Worm (Caenorhabditis elegans) whole organism, L1 larva: Measurements from ENCODE around the gene gst-9.

Experiments used
- Y116A8C.19 ChIP-seq: sonication (generic microtip); optimal IDR thresholded peaks from 2 replicates; lab custom pipeline; 2016; ENCODE audit warnings: missing compliant biosample characterization, missing genetic modification characterization, borderline replicate concordance
- alr-1 ChIP-seq: fragments of 200-800 bp; sonication (Bioruptor generic); optimal IDR thresholded peaks from 2 replicates; lab custom pipeline; 2018; ENCODE audit warnings: borderline replicate concordance, mild to moderate bottlenecking, missing genetic modification characterization, missing compliant biosample characterization
- ama-1 ChIP-seq: fragments of 150-350 bp; optimal IDR thresholded peaks from 2 replicates; lab custom pipeline; 2014
- blmp-1 ChIP-seq: fragments of 150-350 bp; optimal IDR thresholded peaks from 2 replicates; lab custom pipeline; 2014; ENCODE audit warnings: missing biosample characterization, missing genetic modification characterization
- dpl-1 ChIP-seq, 3 experiments: fragments of 150-350 bp in 2 of 3; sonication (generic microtip) in 1 of 3; optimal IDR thresholded peaks; 2 replicates each; lab custom pipeline; 2014 to 2017; ENCODE audit warnings: missing biosample characterization in 3 of 3, missing genetic modification characterization in 3 of 3, missing genetic modification reagents in 3 of 3
- dsc-1 ChIP-seq: sonication (generic microtip); optimal IDR thresholded peaks from 2 replicates; lab custom pipeline; 2016; ENCODE audit warnings: mild to moderate bottlenecking, missing genetic modification characterization, missing compliant biosample characterization
- efl-1 ChIP-seq, 4 experiments: fragments of 150-350 bp; optimal IDR thresholded peaks in 3 of 4; peaks in 1 of 4; 1 replicate in 1 of 4; 2 replicates in 3 of 4; lab custom pipeline; 2014; ENCODE audit warnings: missing biosample characterization in 2 of 4, missing genetic modification characterization in 2 of 4, missing genetic modification reagents in 2 of 4
- egl-13 ChIP-seq: sonication (generic microtip); optimal IDR thresholded peaks from 2 replicates; lab custom pipeline; 2016; ENCODE audit warnings: missing genotype, missing genetic modification reagents, missing genetic modification characterization, missing compliant biosample characterization
- elt-3 ChIP-seq, 6 experiments: fragments of 150-350 bp in 1 of 6; sonication (generic microtip); optimal IDR thresholded peaks; 2 replicates each; lab custom pipeline; 2017 to 2018; ENCODE audit warnings: missing biosample characterization in 6 of 6, missing genetic modification characterization in 6 of 6, inconsistent platforms in 1 of 6
- fkh-10 ChIP-seq: sonication (generic microtip); optimal IDR thresholded peaks from 2 replicates; lab custom pipeline; 2017; ENCODE audit warnings: missing biosample characterization, missing genetic modification reagents, missing genetic modification characterization
- fkh-4 ChIP-seq: sonication (generic microtip); optimal IDR thresholded peaks from 2 replicates; lab custom pipeline; 2016; ENCODE audit warnings: missing compliant biosample characterization, missing genetic modification characterization, borderline replicate concordance
- fkh-8 ChIP-seq: sonication (generic microtip); optimal IDR thresholded peaks from 2 replicates; lab custom pipeline; 2016; ENCODE audit warnings: mild to moderate bottlenecking, missing genetic modification characterization, missing compliant biosample characterization
- fos-1 ChIP-seq: fragments of 150-350 bp; optimal IDR thresholded peaks from 2 replicates; lab custom pipeline; 2014; ENCODE audit warnings: missing biosample characterization, missing genetic modification characterization
- grh-1 ChIP-seq: fragments of 200-800 bp; sonication (Bioruptor generic); IDR thresholded peaks from 2 replicates; pipeline ENCODE4 v1.3.6; 2022; ENCODE audit warnings: missing genetic modification reagents, missing genetic modification characterization, missing compliant biosample characterization
- lin-13 ChIP-seq: fragments of 150-350 bp; optimal IDR thresholded peaks from 2 replicates; lab custom pipeline; 2014; ENCODE audit warnings: missing biosample characterization, missing genetic modification reagents, missing genetic modification characterization
- lin-14 ChIP-seq: fragments of 200-800 bp; sonication (Bioruptor generic); optimal IDR thresholded peaks from 2 replicates; lab custom pipeline; 2018; ENCODE audit warnings: mild to moderate bottlenecking, missing genetic modification characterization, moderate library complexity, missing compliant biosample characterization
- lsy-2 ChIP-seq, 2 experiments: fragments of 150-350 bp; optimal IDR thresholded peaks; 2 replicates each; lab custom pipeline; 2014; ENCODE audit warnings: missing biosample characterization in 2 of 2, missing genetic modification characterization in 2 of 2
- mab-9 ChIP-seq: fragments of 200-800 bp; sonication (Bioruptor generic); IDR thresholded peaks from 2 replicates; pipeline ENCODE4 v1.3.6; 2022; ENCODE audit warnings: missing genetic modification reagents, missing genetic modification characterization, missing compliant biosample characterization
- mep-1 ChIP-seq: fragments of 150-350 bp; optimal IDR thresholded peaks from 2 replicates; lab custom pipeline; 2014; ENCODE audit warnings: missing biosample characterization, missing genetic modification characterization
- nhr-47 ChIP-seq: sonication (generic microtip); optimal IDR thresholded peaks from 2 replicates; lab custom pipeline; 2016; ENCODE audit warnings: mild to moderate bottlenecking, missing genetic modification characterization, moderate library complexity, missing compliant biosample characterization
- nhr-71 ChIP-seq: sonication (generic microtip); optimal IDR thresholded peaks from 2 replicates; lab custom pipeline; 2016; ENCODE audit warnings: mild to moderate bottlenecking, missing genetic modification characterization, moderate library complexity, missing compliant biosample characterization
- nhr-90 ChIP-seq: sonication (generic microtip); optimal IDR thresholded peaks from 2 replicates; lab custom pipeline; 2016; ENCODE audit warnings: mild to moderate bottlenecking, missing genetic modification characterization, missing compliant biosample characterization; ENCODE audit not compliant: poor library complexity
- pqm-1 ChIP-seq: sonication (generic microtip); optimal IDR thresholded peaks from 3 replicates; lab custom pipeline; 2017; ENCODE audit warnings: missing biosample characterization, missing genetic modification characterization
- rnt-1 ChIP-seq: sonication (generic microtip); optimal IDR thresholded peaks from 2 replicates; lab custom pipeline; 2016; ENCODE audit warnings: mild to moderate bottlenecking, missing genetic modification characterization, moderate library complexity, missing compliant biosample characterization
- skn-1 ChIP-seq: fragments of 150-350 bp; optimal IDR thresholded peaks from 2 replicates; lab custom pipeline; 2014; ENCODE audit warnings: missing biosample characterization, missing genetic modification characterization
- snu-23 ChIP-seq: sonication (generic microtip); optimal IDR thresholded peaks from 2 replicates; lab custom pipeline; 2016; ENCODE audit warnings: missing genetic modification characterization, missing compliant biosample characterization
- sox-4 ChIP-seq: sonication (generic microtip); optimal IDR thresholded peaks from 2 replicates; lab custom pipeline; 2016; ENCODE audit warnings: missing genetic modification characterization, missing compliant biosample characterization
- sptf-1 ChIP-seq: fragments of 150-350 bp; optimal IDR thresholded peaks from 2 replicates; lab custom pipeline; 2014; ENCODE audit warnings: missing biosample characterization, missing genetic modification characterization
- sup-37 ChIP-seq: fragments of 200-800 bp; sonication (Bioruptor generic); optimal IDR thresholded peaks from 2 replicates; lab custom pipeline; 2018; ENCODE audit warnings: mild to moderate bottlenecking, missing genetic modification characterization, missing compliant biosample characterization
- swsn-7 ChIP-seq: sonication (generic microtip); optimal IDR thresholded peaks from 2 replicates; lab custom pipeline; 2016; ENCODE audit warnings: missing genetic modification characterization, missing compliant biosample characterization
- tbx-2 ChIP-seq: sonication (generic microtip); optimal IDR thresholded peaks from 2 replicates; lab custom pipeline; 2016; ENCODE audit warnings: missing genetic modification characterization, missing compliant biosample characterization
- tlp-1 ChIP-seq: fragments of 150-350 bp; optimal IDR thresholded peaks from 2 replicates; lab custom pipeline; 2014; ENCODE audit warnings: missing biosample characterization, missing genetic modification characterization
- unc-130 ChIP-seq: fragments of 150-350 bp; optimal IDR thresholded peaks from 2 replicates; lab custom pipeline; 2017; ENCODE audit warnings: missing biosample characterization, missing genetic modification characterization, inconsistent platforms
- unc-30 ChIP-seq: sonication (generic microtip); optimal IDR thresholded peaks from 2 replicates; lab custom pipeline; 2017; ENCODE audit warnings: missing biosample characterization, missing genetic modification characterization
- unc-86 ChIP-seq: sonication (generic microtip); optimal IDR thresholded peaks from 2 replicates; lab custom pipeline; 2016; ENCODE audit warnings: missing genetic modification characterization, missing compliant biosample characterization
- zag-1 ChIP-seq: fragments of 150-350 bp; optimal IDR thresholded peaks from 2 replicates; lab custom pipeline; 2014; ENCODE audit warnings: missing biosample characterization, missing genetic modification characterization
- ztf-11 ChIP-seq, 2 experiments: sonication (generic microtip); optimal IDR thresholded peaks; 2 replicates each; lab custom pipeline; 2016 to 2017; ENCODE audit warnings: missing genetic modification characterization in 2 of 2, missing biosample characterization in 1 of 2, missing compliant biosample characterization in 1 of 2

gst-9 gene

DNA sequence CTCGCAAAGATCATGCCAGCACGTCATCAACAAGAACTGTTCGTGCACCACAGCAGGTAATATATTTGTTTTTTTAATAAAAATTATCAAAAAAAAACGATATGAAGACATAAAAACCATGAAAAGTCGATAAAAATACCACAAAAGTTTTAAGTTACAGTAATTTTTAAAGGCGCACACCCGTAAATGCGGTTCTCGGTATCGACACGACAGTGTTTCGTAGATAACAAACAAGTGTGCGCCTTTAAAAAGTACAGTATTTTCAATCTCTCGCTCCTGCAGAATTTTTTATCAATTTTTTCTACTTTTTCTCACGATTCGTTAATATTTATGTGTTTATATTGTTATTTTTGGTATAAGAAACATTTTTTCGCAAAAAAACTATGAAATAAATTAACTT lies 13.9 kb downstream of the gst-9 start:
- no peak for TF ChIP-seq sup-37
- no peak for TF ChIP-seq dpl-1 (GFP tag; optimal IDR thresholded peaks at IDR 0.05; lab: Kevin White, UChicago)
- TF ChIP-seq nhr-90: no peak
- TF ChIP-seq ztf-11 (tag; optimal IDR thresholded peaks at IDR 0.05; lab: Kevin White, UChicago): no peak
- TF ChIP-seq Y116A8C.19 (tag; lab: Kevin White, UChicago): no peak
- TF ChIP-seq egl-13 (tag; lab: Kevin White, UChicago): no peak
- no peak for TF ChIP-seq mab-9 (GFP tag; lab: Robert Waterston, UW)
- no peak for TF ChIP-seq elt-3 (tag; optimal IDR thresholded peaks at IDR 0.05; lab: Kevin White, UChicago)
- no peak for TF ChIP-seq ama-1
- TF ChIP-seq alr-1: no peak
- TF ChIP-seq unc-30 (tag; lab: Kevin White, UChicago): no peak
- TF ChIP-seq nhr-71 (tag; lab: Kevin White, UChicago): no peak
- no peak for TF ChIP-seq sptf-1 (tag; lab: Kevin White, UChicago)
- TF ChIP-seq lin-13 (GFP tag; lab: Kevin White, UChicago): no peak
- no peak for TF ChIP-seq unc-86
- TF ChIP-seq tbx-2: no peak
- TF ChIP-seq, all 84 proteins: peak for 0

DNA sequence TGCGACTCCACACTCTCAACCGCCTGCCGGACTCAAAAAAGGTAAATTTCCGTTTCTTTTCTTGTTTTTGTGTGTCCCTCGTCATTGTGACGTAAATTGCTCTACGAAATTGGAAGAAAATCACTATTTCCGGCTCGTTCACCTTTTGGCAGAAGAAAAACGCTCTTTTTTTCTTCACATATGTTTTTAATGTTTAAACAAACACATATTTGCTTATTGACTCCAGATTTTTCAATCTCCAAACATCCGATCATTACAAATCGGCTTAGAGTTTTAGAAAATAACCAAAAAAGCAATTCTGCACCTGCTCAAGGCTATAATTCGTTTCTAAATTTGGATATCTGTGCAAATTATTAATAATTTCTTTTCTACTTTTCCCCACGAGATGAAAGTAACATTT lies 14.5 kb downstream of the gst-9 start:
- TF ChIP-seq fos-1 (tag; lab: Kevin White, UChicago): no peak
- peak; percentile 92 for TF ChIP-seq dsc-1 (tag; lab: Kevin White, UChicago)
- no peak for TF ChIP-seq elt-3 (tag; optimal IDR thresholded peaks at IDR 0.05; lab: Kevin White, UChicago)
- peak; percentile 77 for TF ChIP-seq fkh-4 (tag; lab: Kevin White, UChicago)
- TF ChIP-seq fkh-10: no peak
- no peak for TF ChIP-seq unc-86

DNA sequence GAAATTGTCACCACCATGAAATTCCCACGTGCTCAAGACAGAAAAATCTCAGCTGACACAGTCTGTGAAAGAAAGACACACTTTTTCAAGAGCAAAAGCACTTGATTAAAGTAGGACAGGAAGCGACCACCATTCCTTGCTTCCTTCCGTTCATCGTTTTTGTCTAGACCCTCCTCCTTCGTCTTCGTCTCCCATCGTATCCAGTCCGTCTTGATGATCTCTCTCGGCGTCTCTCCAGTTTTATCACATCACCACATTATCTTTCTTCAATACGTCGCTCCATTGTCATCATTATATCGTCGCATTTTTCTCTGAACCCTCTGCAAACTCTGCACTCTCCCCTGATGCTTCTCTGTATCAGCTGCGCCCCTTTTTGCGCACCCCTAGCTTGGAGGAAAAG lies 16.8 kb downstream of the gst-9 start:
- peak; percentile 77 for TF ChIP-seq lin-14
- TF ChIP-seq dpl-1 (GFP tag; optimal IDR thresholded peaks at IDR 0.05; lab: Kevin White, UChicago): peak in 1 of 3 experiments; percentile 2
- peak; percentile 28 for TF ChIP-seq nhr-47 (tag; lab: Kevin White, UChicago)
- no peak for TF ChIP-seq swsn-7
- TF ChIP-seq fos-1 (tag; lab: Kevin White, UChicago): no peak
- peak; percentile 97 for TF ChIP-seq skn-1 (tag; lab: Kevin White, UChicago)
- peak; percentile 27 for TF ChIP-seq tbx-2
- peak; percentile 9 for TF ChIP-seq blmp-1
- TF ChIP-seq lsy-2 (tag; optimal IDR thresholded peaks at IDR 0.05; lab: Kevin White, UChicago): peak in 1 of 2 experiments; percentile 5
- TF ChIP-seq fkh-4 (tag; lab: Kevin White, UChicago): no peak
- no peak for TF ChIP-seq zag-1 (tag; lab: Kevin White, UChicago)
- peak; percentile 19 for TF ChIP-seq mep-1 (tag; lab: Kevin White, UChicago)
- TF ChIP-seq fkh-8: peak; percentile 54
- peak; percentile 13 for TF ChIP-seq unc-86
- peak; percentile 12 for TF ChIP-seq unc-130 (tag; lab: Kevin White, UChicago)
- TF ChIP-seq rnt-1 (tag; lab: Kevin White, UChicago): peak; percentile 42
- no peak for TF ChIP-seq alr-1
- TF ChIP-seq efl-1 (optimal IDR thresholded peaks at IDR 0.05; lab: Kevin White, UChicago): peak; percentile 11 to 20
- TF ChIP-seq efl-1 (GFP tag; optimal IDR thresholded peaks at IDR 0.05 in 1 of 2; lab: Kevin White, UChicago): peak in 1 of 2 experiments; percentile 86
- TF ChIP-seq unc-30 (tag; lab: Kevin White, UChicago): no peak
- TF ChIP-seq elt-3 (tag; optimal IDR thresholded peaks at IDR 0.05; lab: Kevin White, UChicago): peak in 1 of 6 experiments; percentile 7
- TF ChIP-seq nhr-71 (tag; lab: Kevin White, UChicago): peak; percentile 45
- TF ChIP-seq snu-23 (GFP tag; lab: Kevin White, UChicago): peak; percentile 14
- TF ChIP-seq, all 84 proteins: peak for 16

DNA sequence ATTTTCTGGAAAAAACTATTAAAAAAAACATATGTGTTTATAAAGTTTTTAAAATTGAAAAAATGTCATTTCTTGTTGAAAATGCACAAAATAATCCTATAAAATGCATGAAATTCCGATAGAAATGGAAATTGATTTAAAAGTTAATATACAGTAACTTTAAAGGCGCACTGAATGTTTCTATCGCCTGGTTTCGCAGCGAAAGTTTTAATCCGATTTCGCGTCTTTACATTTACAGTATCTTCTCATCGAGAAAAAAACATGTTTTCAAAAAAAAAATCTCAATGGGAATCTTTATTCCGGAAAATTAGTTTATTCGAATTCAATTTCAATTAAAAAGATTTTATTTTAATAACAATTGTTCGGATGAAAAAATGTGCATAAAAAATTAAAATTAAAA lies 22.8 kb downstream of the gst-9 start, which contains the start of gene R05F9.11:
Gene R05F9.11 (minus strand): TSS at position 5 of the 400 bp plus-strand sequence.
- TF ChIP-seq dpl-1 (GFP tag; optimal IDR thresholded peaks at IDR 0.05; lab: Kevin White, UChicago): no peak
- no peak for TF ChIP-seq nhr-90
- TF ChIP-seq grh-1 (GFP tag; lab: Robert Waterston, UW): no peak
- TF ChIP-seq efl-1 (optimal IDR thresholded peaks at IDR 0.05; lab: Kevin White, UChicago): no peak
- no peak for TF ChIP-seq efl-1 (GFP tag; optimal IDR thresholded peaks at IDR 0.05 in 1 of 2; lab: Kevin White, UChicago)
- TF ChIP-seq tlp-1 (tag; lab: Kevin White, UChicago): no peak
- TF ChIP-seq pqm-1 (tag; lab: Kevin White, UChicago): no peak
- TF ChIP-seq sox-4: no peak
